Worm (Caenorhabditis elegans) whole organism, young adult: ENCODE results near the gene R05A10.8.

ENCODE experiments used
- B0019.2 ChIP-seq: fragments of 200-800 bp; sonication (Bioruptor generic); conservative IDR thresholded peaks from 2 replicates; pipeline ENCODE4 v1.3.6; 2022; ENCODE audit warnings: missing genetic modification reagents, missing genetic modification characterization, missing compliant biosample characterization
- B0336.3 ChIP-seq: fragments of 200-800 bp; sonication (Bioruptor generic); IDR thresholded peaks from 2 replicates; pipeline ENCODE4 v1.3.6; 2022; ENCODE audit warnings: missing genetic modification characterization, missing compliant biosample characterization
- C06A6.2 ChIP-seq: fragments of 200-800 bp; sonication (Bioruptor generic); conservative IDR thresholded peaks from 2 replicates; pipeline ENCODE4 v1.3.6; 2022; ENCODE audit warnings: missing genetic modification characterization, missing compliant biosample characterization
- F22D6.2 ChIP-seq: sonication (generic microtip); optimal IDR thresholded peaks from 2 replicates; lab custom pipeline; 2016; ENCODE audit warnings: mild to moderate bottlenecking, missing genetic modification characterization, missing compliant biosample characterization
- F39B2.1 ChIP-seq: fragments of 200-800 bp; sonication (Bioruptor generic); IDR thresholded peaks from 2 replicates; pipeline ENCODE4 v1.3.6; 2022; ENCODE audit warnings: missing genetic modification reagents, missing genetic modification characterization, missing compliant biosample characterization
- F55B11.4 ChIP-seq: sonication (generic microtip); optimal IDR thresholded peaks from 2 replicates; lab custom pipeline; 2016; ENCODE audit warnings: missing compliant biosample characterization, missing genetic modification characterization, borderline replicate concordance; ENCODE audit not compliant: insufficient read depth
- T26A5.8 ChIP-seq: sonication (generic microtip); optimal IDR thresholded peaks from 2 replicates; lab custom pipeline; 2016; ENCODE audit warnings: missing genetic modification characterization, missing compliant biosample characterization
- Y53G8AR.9 ChIP-seq: fragments of 200-800 bp; sonication (Bioruptor generic); conservative IDR thresholded peaks from 2 replicates; pipeline ENCODE4 v1.3.6; 2022; ENCODE audit warnings: missing genetic modification reagents, missing genetic modification characterization, missing compliant biosample characterization
- attf-5 ChIP-seq: fragments of 200-800 bp; sonication (Bioruptor generic); optimal IDR thresholded peaks from 2 replicates; lab custom pipeline; 2018; ENCODE audit warnings: mild to moderate bottlenecking, missing genetic modification characterization, missing compliant biosample characterization
- bed-1 ChIP-seq: fragments of 200-800 bp; sonication (Bioruptor generic); IDR thresholded peaks from 2 replicates; pipeline ENCODE4 v1.3.6; 2022; ENCODE audit warnings: missing genetic modification reagents, missing genetic modification characterization, missing compliant biosample characterization
- ccch-3 ChIP-seq: fragments of 200-800 bp; sonication (Bioruptor generic); optimal IDR thresholded peaks from 2 replicates; lab custom pipeline; 2018; ENCODE audit warnings: mild to moderate bottlenecking, missing genetic modification characterization, missing compliant biosample characterization
- ceh-79 ChIP-seq: sonication (generic microtip); optimal IDR thresholded peaks from 2 replicates; lab custom pipeline; 2017; ENCODE audit warnings: mild to moderate bottlenecking, missing genetic modification characterization, missing compliant biosample characterization
- dpl-1 ChIP-seq: fragments of 150-350 bp; optimal IDR thresholded peaks from 2 replicates; lab custom pipeline; 2014; ENCODE audit warnings: missing biosample characterization, missing genetic modification reagents, missing genetic modification characterization
- efl-1 ChIP-seq: fragments of 150-350 bp; optimal IDR thresholded peaks from 2 replicates; lab custom pipeline; 2014; ENCODE audit warnings: missing biosample characterization, missing genetic modification reagents, missing genetic modification characterization
- ets-4 ChIP-seq: fragments of 200-800 bp; sonication (Bioruptor generic); optimal IDR thresholded peaks from 2 replicates; lab custom pipeline; 2018; ENCODE audit warnings: mild to moderate bottlenecking, missing genetic modification characterization, missing compliant biosample characterization
- hmg-1.2 ChIP-seq: fragments of 200-800 bp; sonication (Bioruptor generic); IDR thresholded peaks from 2 replicates; pipeline ENCODE4 v1.3.6; 2022; ENCODE audit warnings: missing genetic modification reagents, missing genetic modification characterization, missing compliant biosample characterization
- hrde-1 ChIP-seq: sonication (generic microtip); optimal IDR thresholded peaks from 2 replicates; lab custom pipeline; 2016; ENCODE audit warnings: missing genetic modification characterization, mild to moderate bottlenecking, missing compliant biosample characterization, moderate library complexity, missing genotype, missing genetic modification reagents, borderline replicate concordance
- let-526 ChIP-seq: fragments of 200-800 bp; sonication (Bioruptor generic); IDR thresholded peaks from 2 replicates; pipeline ENCODE4 v1.3.6; 2022; ENCODE audit warnings: missing genetic modification reagents, missing genetic modification characterization, missing compliant biosample characterization
- let-607 ChIP-seq, 2 experiments: fragments of 200-800 bp in 1 of 2; sonication (Bioruptor generic) in 1 of 2; sonication (generic microtip) in 1 of 2; optimal IDR thresholded peaks; 2 replicates each; lab custom pipeline; 2016 to 2018; ENCODE audit warnings: mild to moderate bottlenecking in 2 of 2, missing compliant biosample characterization in 2 of 2, missing genetic modification characterization in 2 of 2, moderate library complexity in 2 of 2, missing genotype in 1 of 2
- lin-26 ChIP-seq: fragments of 200-800 bp; sonication (Bioruptor generic); IDR thresholded peaks from 2 replicates; pipeline ENCODE4 v1.3.6; 2022; ENCODE audit warnings: missing genetic modification reagents, missing genetic modification characterization, missing compliant biosample characterization
- lin-35 ChIP-seq, 3 experiments: fragments of 150-350 bp in 2 of 3; sonication (generic microtip) in 1 of 3; optimal IDR thresholded peaks; 2 replicates each; lab custom pipeline; 2014 to 2018; ENCODE audit warnings: missing biosample characterization in 3 of 3, missing genetic modification characterization in 3 of 3, missing genetic modification reagents in 3 of 3
- lin-54 ChIP-seq: fragments of 200-800 bp; sonication (Bioruptor generic); optimal IDR thresholded peaks from 2 replicates; lab custom pipeline; 2018; ENCODE audit warnings: mild to moderate bottlenecking, missing genetic modification characterization, missing compliant biosample characterization
- madf-10 ChIP-seq: sonication (generic microtip); optimal IDR thresholded peaks from 2 replicates; lab custom pipeline; 2016; ENCODE audit warnings: mild to moderate bottlenecking, missing genetic modification characterization, missing compliant biosample characterization
- madf-6 ChIP-seq: fragments of 200-800 bp; sonication (Bioruptor generic); IDR thresholded peaks from 2 replicates; pipeline ENCODE4 v1.3.6; 2022; ENCODE audit warnings: missing genetic modification reagents, missing genetic modification characterization, missing compliant biosample characterization
- madf-8 ChIP-seq: fragments of 200-800 bp; sonication (Bioruptor generic); conservative IDR thresholded peaks from 2 replicates; pipeline ENCODE4 v1.3.6; 2022; ENCODE audit warnings: missing genetic modification reagents, missing genetic modification characterization, missing compliant biosample characterization
- mcd-1 ChIP-seq: fragments of 200-800 bp; sonication (Bioruptor generic); IDR thresholded peaks from 2 replicates; pipeline ENCODE4 v1.3.6; 2022; ENCODE audit warnings: missing genetic modification reagents, missing genetic modification characterization, missing compliant biosample characterization
- nhr-120 ChIP-seq: fragments of 200-800 bp; sonication (Bioruptor generic); IDR thresholded peaks from 2 replicates; pipeline ENCODE4 v1.3.6; 2022; ENCODE audit warnings: missing genetic modification characterization, missing compliant biosample characterization
- nhr-80 ChIP-seq: sonication (generic microtip); optimal IDR thresholded peaks from 2 replicates; lab custom pipeline; 2016; ENCODE audit warnings: missing genetic modification characterization, missing compliant biosample characterization
- pha-4 ChIP-seq: fragments of 150-350 bp; sonication (generic microtip); optimal IDR thresholded peaks from 2 replicates; lab custom pipeline; 2014; ENCODE audit warnings: missing biosample characterization, missing genetic modification reagents, missing genetic modification characterization
- rcor-1 ChIP-seq: fragments of 200-800 bp; sonication (Bioruptor generic); IDR thresholded peaks from 2 replicates; pipeline ENCODE4 v1.3.6; 2022; ENCODE audit warnings: missing genetic modification reagents, missing genetic modification characterization, missing compliant biosample characterization
- rec-8 ChIP-seq, 2 experiments: sonication (generic microtip); optimal IDR thresholded peaks; 2 replicates each; lab custom pipeline; 2016; ENCODE audit warnings: mild to moderate bottlenecking in 2 of 2, missing genetic modification characterization in 2 of 2, missing genetic modification reagents in 2 of 2, missing genotype in 2 of 2, missing biosample characterization in 1 of 2, missing compliant biosample characterization in 1 of 2, moderate library complexity in 1 of 2
- repo-1 ChIP-seq: sonication (generic microtip); optimal IDR thresholded peaks from 2 replicates; lab custom pipeline; 2017; ENCODE audit warnings: mild to moderate bottlenecking, missing genetic modification characterization, missing compliant biosample characterization
- sea-2 ChIP-seq: fragments of 200-800 bp; sonication (Bioruptor generic); IDR thresholded peaks from 2 replicates; pipeline ENCODE4 v1.3.6; 2022; ENCODE audit warnings: missing genetic modification characterization, missing compliant biosample characterization
- snpc-1.1 ChIP-seq: sonication (generic microtip); optimal IDR thresholded peaks from 2 replicates; lab custom pipeline; 2017; ENCODE audit warnings: missing genetic modification characterization, mild to moderate bottlenecking, missing compliant biosample characterization, antibody characterized with exemption, moderate library complexity, missing genotype, missing genetic modification reagents; ENCODE audit not compliant: insufficient read depth
- snpc-1.3 ChIP-seq: sonication (generic microtip); optimal IDR thresholded peaks from 2 replicates; lab custom pipeline; 2017; ENCODE audit warnings: missing genetic modification characterization, mild to moderate bottlenecking, missing compliant biosample characterization, antibody characterized with exemption, moderate library complexity, missing genotype, missing genetic modification reagents; ENCODE audit not compliant: insufficient read depth
- snpc-3.4 ChIP-seq: sonication (generic microtip); optimal IDR thresholded peaks from 2 replicates; lab custom pipeline; 2017; ENCODE audit warnings: missing genetic modification characterization, mild to moderate bottlenecking, missing compliant biosample characterization, antibody characterized with exemption, moderate library complexity, missing genotype, missing genetic modification reagents
- snpc-4 ChIP-seq, 5 experiments: fragments of 150-350 bp in 1 of 5; sonication (generic microtip) in 4 of 5; optimal IDR thresholded peaks; 2 replicates each; lab custom pipeline; 2014 to 2018; ENCODE audit warnings: missing genetic modification characterization in 5 of 5, missing biosample characterization in 3 of 5, antibody characterized with exemption in 2 of 5, mild to moderate bottlenecking in 2 of 5, missing compliant biosample characterization in 2 of 5, missing genotype in 2 of 5, moderate library complexity in 2 of 5, missing genetic modification reagents in 1 of 5
- somi-1 ChIP-seq: fragments of 200-800 bp; sonication (Bioruptor generic); optimal IDR thresholded peaks from 2 replicates; lab custom pipeline; 2018; ENCODE audit warnings: mild to moderate bottlenecking, missing genetic modification characterization, missing compliant biosample characterization
- tlf-1 ChIP-seq: fragments of 200-800 bp; sonication (Bioruptor generic); optimal IDR thresholded peaks from 2 replicates; lab custom pipeline; 2018; ENCODE audit warnings: mild to moderate bottlenecking, missing genetic modification characterization, missing compliant biosample characterization
- unc-130 ChIP-seq: sonication (generic microtip); optimal IDR thresholded peaks from 2 replicates; lab custom pipeline; 2016; ENCODE audit warnings: missing genetic modification reagents, missing genetic modification characterization, missing compliant biosample characterization
- zim-3 ChIP-seq: sonication (generic microtip); optimal IDR thresholded peaks from 2 replicates; lab custom pipeline; 2017; ENCODE audit warnings: mild to moderate bottlenecking, missing genetic modification characterization, moderate library complexity, missing compliant biosample characterization

R05A10.8 gene

ce11 chrIV:14158086-14158485, at the start of gene R05A10.8:
Gene R05A10.8 (minus strand): TSS chrIV:14158186.
- TF ChIP-seq mcd-1 (GFP tag; lab: Robert Waterston, UW) (no peak), tlf-1 (GFP tag; lab: Kevin White, UChicago) (no peak), snpc-1.1 (tag; lab: Kevin White, UChicago) (no peak), somi-1 (no peak), F22D6.2 (tag; lab: Kevin White, UChicago) (no peak), ets-4 (GFP tag; lab: Kevin White, UChicago) (no peak), sea-2 (GFP tag; lab: Robert Waterston, UW) (no peak), let-526 (no peak), snpc-1.3 (no peak), attf-5 (GFP tag; lab: Kevin White, UChicago) (no peak), madf-10 (tag; lab: Kevin White, UChicago) (no peak), B0336.3 (GFP tag; lab: Robert Waterston, UW) (no peak), nhr-120 (no peak), lin-35 (GFP tag; optimal IDR thresholded peaks at IDR 0.05; lab: Kevin White, UChicago) (no peak), ccch-3 (GFP tag; lab: Kevin White, UChicago) (no peak), repo-1 (tag; lab: Kevin White, UChicago) (no peak), T26A5.8 (tag; lab: Kevin White, UChicago) (no peak), let-607 (tag; optimal IDR thresholded peaks at IDR 0.05; lab: Kevin White, UChicago) (no peak), B0019.2 (no peak), Y53G8AR.9 (GFP tag; lab: Robert Waterston, UW) (no peak)

- TF ChIP-seq madf-6 (GFP tag; lab: Robert Waterston, UW) (peak; percentile 66), dpl-1 (GFP tag; lab: Kevin White, UChicago) (peak; percentile 17), snpc-4 (GFP tag; optimal IDR thresholded peaks at IDR 0.05; lab: Kevin White, UChicago) (no peak), snpc-4 (tag; optimal IDR thresholded peaks at IDR 0.05; lab: Kevin White, UChicago) (peak in 1 of 4 experiments; percentile 3), zim-3 (no peak), madf-8 (GFP tag; lab: Robert Waterston, UW) (peak; percentile 22; the same call in 1 of the 2 replicates), efl-1 (GFP tag; lab: Kevin White, UChicago) (peak; percentile 73), rec-8 (tag; optimal IDR thresholded peaks at IDR 0.05; lab: Kevin White, UChicago) (no peak)
Observed at ce11 chrIV:14203162-14203561, 45.2 kb upstream of the R05A10.8 start, which contains the start of gene F02H6.3. Gene F02H6.3 (plus strand): TSS chrIV:14203427.

ce11 chrIV:14196176-14196575, 38.2 kb upstream of the R05A10.8 start, which contains the start of gene F02H6.2:
Gene F02H6.2 (plus strand): TSS chrIV:14196476.
- no peak for TF ChIP-seq C06A6.2 (GFP tag; lab: Robert Waterston, UW)
- TF ChIP-seq efl-1 (GFP tag; lab: Kevin White, UChicago): peak; percentile 49
- no peak for TF ChIP-seq lin-26 (GFP tag; lab: Robert Waterston, UW)
- TF ChIP-seq snpc-4 (GFP tag; optimal IDR thresholded peaks at IDR 0.05; lab: Kevin White, UChicago): no peak
- TF ChIP-seq snpc-4 (tag; optimal IDR thresholded peaks at IDR 0.05; lab: Kevin White, UChicago): peak in 1 of 4 experiments; percentile 29
- TF ChIP-seq dpl-1 (GFP tag; lab: Kevin White, UChicago): peak; percentile 15
- TF ChIP-seq snpc-3.4 (tag; lab: Kevin White, UChicago): no peak
- no peak for TF ChIP-seq hmg-1.2 (GFP tag; lab: Robert Waterston, UW)
- no peak for TF ChIP-seq rcor-1
- TF ChIP-seq nhr-80 (tag; lab: Kevin White, UChicago): no peak
- TF ChIP-seq hrde-1 (tag; lab: Kevin White, UChicago): no peak
- no peak for TF ChIP-seq lin-54 (GFP tag; lab: Kevin White, UChicago)
- no peak for TF ChIP-seq pha-4 (tag; lab: Kevin White, UChicago)
- TF ChIP-seq unc-130 (GFP tag; lab: Kevin White, UChicago): no peak
- no peak for TF ChIP-seq F55B11.4 (tag; lab: Kevin White, UChicago)
- no peak for TF ChIP-seq ceh-79 (tag; lab: Kevin White, UChicago)
- no peak for TF ChIP-seq F39B2.1 (GFP tag; lab: Robert Waterston, UW)
- no peak for TF ChIP-seq madf-8 (GFP tag; lab: Robert Waterston, UW)
- peak; percentile 49; the same call in 1 of the 2 replicates for TF ChIP-seq madf-6 (GFP tag; lab: Robert Waterston, UW)
- TF ChIP-seq bed-1 (GFP tag; lab: Robert Waterston, UW): no peak
